Worm (Caenorhabditis elegans) whole organism, young adult: ENCODE results near the gene lin-18.
A peak's percentile ranks its signal among the peaks of the same experiment; 100 is the strongest.

ENCODE experiments used
- C17E4.6 ChIP-seq: fragments of 200-800 bp; sonication (Bioruptor generic); IDR thresholded peaks from 2 replicates; pipeline ENCODE4 v1.3.6; 2022; ENCODE audit warnings: missing genetic modification reagents, missing genetic modification characterization, missing compliant biosample characterization
- F22D6.2 ChIP-seq: sonication (generic microtip); optimal IDR thresholded peaks from 2 replicates; lab custom pipeline; 2016; ENCODE audit warnings: mild to moderate bottlenecking, missing genetic modification characterization, missing compliant biosample characterization
- F37B4.10 ChIP-seq: fragments of 200-800 bp; sonication (Bioruptor generic); IDR thresholded peaks from 2 replicates; pipeline ENCODE4 v1.3.6; 2022; ENCODE audit warnings: missing genetic modification characterization, missing compliant biosample characterization
- F39B2.1 ChIP-seq: fragments of 200-800 bp; sonication (Bioruptor generic); IDR thresholded peaks from 2 replicates; pipeline ENCODE4 v1.3.6; 2022; ENCODE audit warnings: missing genetic modification reagents, missing genetic modification characterization, missing compliant biosample characterization
- F57A8.1 ChIP-seq: fragments of 200-800 bp; sonication (Bioruptor generic); optimal IDR thresholded peaks from 2 replicates; lab custom pipeline; 2018; ENCODE audit warnings: mild to moderate bottlenecking, missing genetic modification characterization, moderate library complexity, missing compliant biosample characterization
- F57C9.4 ChIP-seq: sonication (generic microtip); optimal IDR thresholded peaks from 2 replicates; lab custom pipeline; 2017; ENCODE audit warnings: mild to moderate bottlenecking, missing genetic modification characterization, missing compliant biosample characterization
- T26A5.8 ChIP-seq: sonication (generic microtip); optimal IDR thresholded peaks from 2 replicates; lab custom pipeline; 2016; ENCODE audit warnings: missing genetic modification characterization, missing compliant biosample characterization
- ZK185.1 ChIP-seq: sonication (generic microtip); optimal IDR thresholded peaks from 2 replicates; lab custom pipeline; 2016; ENCODE audit warnings: mild to moderate bottlenecking, missing genetic modification characterization, missing compliant biosample characterization; ENCODE audit not compliant: poor library complexity, severe bottlenecking
- akir-1 ChIP-seq: fragments of 200-800 bp; sonication (Bioruptor generic); optimal IDR thresholded peaks from 2 replicates; lab custom pipeline; 2018; ENCODE audit warnings: mild to moderate bottlenecking, missing genetic modification characterization, moderate library complexity, missing compliant biosample characterization
- aptf-2 ChIP-seq: fragments of 200-800 bp; sonication (Bioruptor generic); conservative IDR thresholded peaks from 2 replicates; pipeline ENCODE4 v1.3.6; 2022; ENCODE audit warnings: missing genetic modification reagents, missing genetic modification characterization, missing compliant biosample characterization
- athp-1 ChIP-seq: sonication (generic microtip); optimal IDR thresholded peaks from 2 replicates; lab custom pipeline; 2017; ENCODE audit warnings: mild to moderate bottlenecking, missing genetic modification characterization, missing compliant biosample characterization
- attf-5 ChIP-seq: fragments of 200-800 bp; sonication (Bioruptor generic); optimal IDR thresholded peaks from 2 replicates; lab custom pipeline; 2018; ENCODE audit warnings: mild to moderate bottlenecking, missing genetic modification characterization, missing compliant biosample characterization
- attf-6 ChIP-seq: fragments of 200-800 bp; sonication (Bioruptor generic); IDR thresholded peaks from 2 replicates; pipeline ENCODE4 v1.3.6; 2022; ENCODE audit warnings: missing genetic modification reagents, missing genetic modification characterization, missing compliant biosample characterization
- ceh-40 ChIP-seq: fragments of 200-800 bp; sonication (Bioruptor generic); IDR thresholded peaks from 2 replicates; pipeline ENCODE4 v1.3.6; 2022; ENCODE audit warnings: missing genetic modification characterization, missing compliant biosample characterization
- ceh-58 ChIP-seq: fragments of 200-800 bp; sonication (Bioruptor generic); IDR thresholded peaks from 2 replicates; pipeline ENCODE4 v1.3.6; 2022; ENCODE audit warnings: missing genetic modification characterization, missing compliant biosample characterization
- ceh-79 ChIP-seq: sonication (generic microtip); optimal IDR thresholded peaks from 2 replicates; lab custom pipeline; 2017; ENCODE audit warnings: mild to moderate bottlenecking, missing genetic modification characterization, missing compliant biosample characterization
- die-1 ChIP-seq: sonication (generic microtip); optimal IDR thresholded peaks from 2 replicates; lab custom pipeline; 2016; ENCODE audit warnings: missing genotype, mild to moderate bottlenecking, missing genetic modification characterization, missing compliant biosample characterization
- egl-18 ChIP-seq: fragments of 200-800 bp; sonication (Bioruptor generic); IDR thresholded peaks from 2 replicates; pipeline ENCODE4 v1.3.6; 2022; ENCODE audit warnings: missing genetic modification reagents, missing genetic modification characterization, missing compliant biosample characterization
- ekl-4 ChIP-seq: fragments of 200-800 bp; sonication (Bioruptor generic); IDR thresholded peaks from 2 replicates; pipeline ENCODE4 v1.3.6; 2022; ENCODE audit warnings: missing genetic modification reagents, missing genetic modification characterization, missing compliant biosample characterization
- ets-4 ChIP-seq: fragments of 200-800 bp; sonication (Bioruptor generic); optimal IDR thresholded peaks from 2 replicates; lab custom pipeline; 2018; ENCODE audit warnings: mild to moderate bottlenecking, missing genetic modification characterization, missing compliant biosample characterization
- hrde-1 ChIP-seq: sonication (generic microtip); optimal IDR thresholded peaks from 2 replicates; lab custom pipeline; 2016; ENCODE audit warnings: missing genetic modification characterization, mild to moderate bottlenecking, missing compliant biosample characterization, moderate library complexity, missing genotype, missing genetic modification reagents, borderline replicate concordance
- lag-1 ChIP-seq: fragments of 200-800 bp; sonication (Bioruptor generic); IDR thresholded peaks from 2 replicates; pipeline ENCODE4 v1.3.6; 2022; ENCODE audit warnings: missing genetic modification reagents, missing genetic modification characterization, missing compliant biosample characterization
- let-607 ChIP-seq, 2 experiments: fragments of 200-800 bp in 1 of 2; sonication (Bioruptor generic) in 1 of 2; sonication (generic microtip) in 1 of 2; optimal IDR thresholded peaks; 2 replicates each; lab custom pipeline; 2016 to 2018; ENCODE audit warnings: mild to moderate bottlenecking in 2 of 2, missing compliant biosample characterization in 2 of 2, missing genetic modification characterization in 2 of 2, moderate library complexity in 2 of 2, missing genotype in 1 of 2
- lin-26 ChIP-seq: fragments of 200-800 bp; sonication (Bioruptor generic); IDR thresholded peaks from 2 replicates; pipeline ENCODE4 v1.3.6; 2022; ENCODE audit warnings: missing genetic modification reagents, missing genetic modification characterization, missing compliant biosample characterization
- lin-35 ChIP-seq, 3 experiments: fragments of 150-350 bp in 2 of 3; sonication (generic microtip) in 1 of 3; optimal IDR thresholded peaks; 2 replicates each; lab custom pipeline; 2014 to 2018; ENCODE audit warnings: missing biosample characterization in 3 of 3, missing genetic modification characterization in 3 of 3, missing genetic modification reagents in 3 of 3
- lin-40 ChIP-seq: sonication (generic microtip); optimal IDR thresholded peaks from 2 replicates; lab custom pipeline; 2016; ENCODE audit warnings: missing genetic modification characterization, mild to moderate bottlenecking, missing compliant biosample characterization, missing genotype, missing genetic modification reagents
- lin-54 ChIP-seq: fragments of 200-800 bp; sonication (Bioruptor generic); optimal IDR thresholded peaks from 2 replicates; lab custom pipeline; 2018; ENCODE audit warnings: mild to moderate bottlenecking, missing genetic modification characterization, missing compliant biosample characterization
- lir-1 ChIP-seq: fragments of 200-800 bp; sonication (Bioruptor generic); conservative IDR thresholded peaks from 2 replicates; pipeline ENCODE4 v1.3.6; 2022; ENCODE audit warnings: missing genetic modification reagents, missing genetic modification characterization, missing compliant biosample characterization
- lsl-1 ChIP-seq: fragments of 200-800 bp; sonication (Bioruptor generic); optimal IDR thresholded peaks from 2 replicates; lab custom pipeline; 2018; ENCODE audit warnings: mild to moderate bottlenecking, missing genetic modification characterization, moderate library complexity, missing compliant biosample characterization
- madf-3 ChIP-seq: fragments of 200-800 bp; sonication (Bioruptor generic); IDR thresholded peaks from 2 replicates; pipeline ENCODE4 v1.3.6; 2022; ENCODE audit warnings: missing genetic modification reagents, missing genetic modification characterization, missing compliant biosample characterization
- mel-28 ChIP-seq: sonication (generic microtip); optimal IDR thresholded peaks from 2 replicates; lab custom pipeline; 2016; ENCODE audit warnings: borderline replicate concordance, mild to moderate bottlenecking, missing genetic modification characterization, missing compliant biosample characterization
- nhr-120 ChIP-seq: fragments of 200-800 bp; sonication (Bioruptor generic); IDR thresholded peaks from 2 replicates; pipeline ENCODE4 v1.3.6; 2022; ENCODE audit warnings: missing genetic modification characterization, missing compliant biosample characterization
- pbrm-1 ChIP-seq: fragments of 200-800 bp; sonication (Bioruptor generic); IDR thresholded peaks from 2 replicates; pipeline ENCODE4 v1.3.6; 2022; ENCODE audit warnings: missing genetic modification reagents, missing genetic modification characterization, missing compliant biosample characterization
- rcor-1 ChIP-seq: fragments of 200-800 bp; sonication (Bioruptor generic); IDR thresholded peaks from 2 replicates; pipeline ENCODE4 v1.3.6; 2022; ENCODE audit warnings: missing genetic modification reagents, missing genetic modification characterization, missing compliant biosample characterization
- sdz-38 ChIP-seq: sonication (generic microtip); optimal IDR thresholded peaks from 2 replicates; lab custom pipeline; 2016; ENCODE audit warnings: missing genotype, missing genetic modification characterization, missing compliant biosample characterization
- sea-2 ChIP-seq: fragments of 200-800 bp; sonication (Bioruptor generic); IDR thresholded peaks from 2 replicates; pipeline ENCODE4 v1.3.6; 2022; ENCODE audit warnings: missing genetic modification characterization, missing compliant biosample characterization
- snpc-1.3 ChIP-seq: sonication (generic microtip); optimal IDR thresholded peaks from 2 replicates; lab custom pipeline; 2017; ENCODE audit warnings: missing genetic modification characterization, mild to moderate bottlenecking, missing compliant biosample characterization, antibody characterized with exemption, moderate library complexity, missing genotype, missing genetic modification reagents; ENCODE audit not compliant: insufficient read depth
- somi-1 ChIP-seq: fragments of 200-800 bp; sonication (Bioruptor generic); optimal IDR thresholded peaks from 2 replicates; lab custom pipeline; 2018; ENCODE audit warnings: mild to moderate bottlenecking, missing genetic modification characterization, missing compliant biosample characterization
- tbp1 ChIP-seq: fragments of 200-800 bp; sonication (Bioruptor generic); optimal IDR thresholded peaks from 2 replicates; lab custom pipeline; 2018; ENCODE audit warnings: mild to moderate bottlenecking, missing genetic modification characterization, missing compliant biosample characterization
- tlf-1 ChIP-seq: fragments of 200-800 bp; sonication (Bioruptor generic); optimal IDR thresholded peaks from 2 replicates; lab custom pipeline; 2018; ENCODE audit warnings: mild to moderate bottlenecking, missing genetic modification characterization, missing compliant biosample characterization
- unc-62 ChIP-seq: fragments of 150-350 bp; optimal IDR thresholded peaks from 2 replicates; lab custom pipeline; 2014; ENCODE audit warnings: missing biosample characterization, missing genetic modification reagents, missing genetic modification characterization
- zfh-2 ChIP-seq: fragments of 200-800 bp; sonication (Bioruptor generic); conservative IDR thresholded peaks from 2 replicates; pipeline ENCODE4 v1.3.6; 2022; ENCODE audit warnings: missing genetic modification reagents, missing genetic modification characterization, missing compliant biosample characterization
- ztf-3 ChIP-seq: fragments of 200-800 bp; sonication (Bioruptor generic); optimal IDR thresholded peaks from 2 replicates; lab custom pipeline; 2018; ENCODE audit warnings: mild to moderate bottlenecking, missing genetic modification characterization, missing compliant biosample characterization
- ztf-6 ChIP-seq: fragments of 200-800 bp; sonication (Bioruptor generic); IDR thresholded peaks from 2 replicates; pipeline ENCODE4 v1.3.6; 2022; ENCODE audit warnings: missing genetic modification reagents, missing genetic modification characterization, missing compliant biosample characterization

The lin-18 gene

ce11 chrX:3994418-3994817, 36.1 kb downstream of the lin-18 start (continued):
- TF ChIP-seq snpc-1.3 (peak; percentile 5), sea-2 (no peak), F57A8.1 (no peak), lag-1 (GFP tag; lab: Robert Waterston, UW) (no peak), rcor-1 (no peak), unc-62 (GFP tag; lab: Kevin White, UChicago) (no peak), madf-3 (GFP tag; lab: Robert Waterston, UW) (no peak), tbp1 (GFP tag; lab: Kevin White, UChicago) (peak; percentile 88), ZK185.1 (peak; percentile 33), ceh-58 (GFP tag; lab: Robert Waterston, UW) (no peak), attf-6 (GFP tag; lab: Robert Waterston, UW) (no peak), F39B2.1 (GFP tag; lab: Robert Waterston, UW) (no peak), tlf-1 (GFP tag; lab: Kevin White, UChicago) (no peak), sdz-38 (no peak)
- TF ChIP-seq, all 124 proteins: peak for 25

- TF ChIP-seq lir-1 (GFP tag; lab: Robert Waterston, UW) (no peak), ets-4 (GFP tag; lab: Kevin White, UChicago) (no peak), unc-62 (GFP tag; lab: Kevin White, UChicago) (no peak), akir-1 (GFP tag; lab: Kevin White, UChicago) (no peak), sdz-38 (no peak), sea-2 (no peak), attf-6 (GFP tag; lab: Robert Waterston, UW) (no peak), ekl-4 (GFP tag; lab: Robert Waterston, UW) (no peak), aptf-2 (GFP tag; lab: Robert Waterston, UW) (no peak), pbrm-1 (GFP tag; lab: Robert Waterston, UW) (no peak), lin-26 (GFP tag; lab: Robert Waterston, UW) (no peak), lin-35 (GFP tag; optimal IDR thresholded peaks at IDR 0.05; lab: Kevin White, UChicago) (no peak), snpc-1.3 (no peak), F57C9.4 (tag; lab: Kevin White, UChicago) (no peak), tlf-1 (GFP tag; lab: Kevin White, UChicago) (no peak), lin-54 (GFP tag; lab: Kevin White, UChicago) (no peak)
These were observed 38.7 kb downstream of the lin-18 start, which contains the start of gene R02E12.5 for ce11 chrX:3997040-3997439. TSS of gene R02E12.5 (plus strand) at chrX:3997340.

ce11 chrX:4003220-4003619, 44.9 kb downstream of the lin-18 start, which contains the start of gene R02E12.12:
TSS of gene R02E12.12 (plus strand) at chrX:4003520.
- TF ChIP-seq lin-40 (tag; lab: Kevin White, UChicago), result no peak
- no peak for TF ChIP-seq ceh-79 (tag; lab: Kevin White, UChicago)
- TF ChIP-seq F37B4.10, result no peak
- TF ChIP-seq mel-28 (tag; lab: Kevin White, UChicago), result no peak
- no peak for TF ChIP-seq nhr-120 (GFP tag; lab: Robert Waterston, UW)
- no peak for TF ChIP-seq pbrm-1 (GFP tag; lab: Robert Waterston, UW)
- TF ChIP-seq lsl-1 (GFP tag; lab: Kevin White, UChicago), result no peak
- TF ChIP-seq aptf-2 (GFP tag; lab: Robert Waterston, UW), result no peak
- no peak for TF ChIP-seq let-607 (tag; optimal IDR thresholded peaks at IDR 0.05; lab: Kevin White, UChicago)
- no peak for TF ChIP-seq T26A5.8 (tag; lab: Kevin White, UChicago)
- no peak for TF ChIP-seq hrde-1
- no peak for TF ChIP-seq tbp1 (GFP tag; lab: Kevin White, UChicago)

- TF ChIP-seq ceh-40 (GFP tag; lab: Robert Waterston, UW), result no peak
- TF ChIP-seq C17E4.6 (GFP tag; lab: Robert Waterston, UW), result no peak
- no peak for TF ChIP-seq ztf-6
- TF ChIP-seq die-1 (tag; lab: Kevin White, UChicago), result no peak
- no peak for TF ChIP-seq athp-1 (tag; lab: Kevin White, UChicago)
- no peak for TF ChIP-seq lag-1 (GFP tag; lab: Robert Waterston, UW)
- no peak for TF ChIP-seq egl-18 (GFP tag; lab: Robert Waterston, UW)
- TF ChIP-seq tbp1 (GFP tag; lab: Kevin White, UChicago), result no peak
- TF ChIP-seq somi-1 (GFP tag; lab: Kevin White, UChicago), result no peak
- no peak for TF ChIP-seq F39B2.1 (GFP tag; lab: Robert Waterston, UW)
- no peak for TF ChIP-seq attf-5 (GFP tag; lab: Kevin White, UChicago)
- TF ChIP-seq F57C9.4 (tag; lab: Kevin White, UChicago), result no peak
- TF ChIP-seq zfh-2, result no peak
- no peak for TF ChIP-seq F22D6.2
- no peak for TF ChIP-seq tlf-1 (GFP tag; lab: Kevin White, UChicago)
- no peak for TF ChIP-seq ztf-3 (GFP tag; lab: Kevin White, UChicago)
These were observed 46.7 kb downstream of the lin-18 start, which contains the start of gene R02E12.4 for ce11 chrX:4005014-4005413. TSS of gene R02E12.4 (plus strand) at chrX:4005314.
